Fruit fly (Drosophila melanogaster): ENCODE data around the gene CG14314.

CG14314 gene

dm6 chr3R:18215300-18215699, 642 bp upstream of the CG14314 start:
- peak; percentile 53 for TF ChIP-seq ey (GFP tag; optimal IDR thresholded peaks at IDR 0.05)
- no peak for TF ChIP-seq sage (GFP tag; optimal IDR thresholded peaks at IDR 0.05)
- TF ChIP-seq CG32264 (GFP tag; optimal IDR thresholded peaks at IDR 0.05): no peak
- no peak for TF ChIP-seq N (GFP tag; optimal IDR thresholded peaks at IDR 0.05)
- TF ChIP-seq CG9705 (GFP tag; optimal IDR thresholded peaks at IDR 0.05): no peak
- no peak for TF ChIP-seq Sp1 (GFP tag; optimal IDR thresholded peaks at IDR 0.05)
- TF ChIP-seq br (GFP tag; optimal IDR thresholded peaks at IDR 0.05): peak; percentile 35
- TF ChIP-seq dsf (GFP tag; optimal IDR thresholded peaks at IDR 0.05; ENCODE audit: borderline replicate concordance): peak; percentile 3
- peak; percentile 12 for TF ChIP-seq sv (GFP tag; optimal IDR thresholded peaks at IDR 0.05)
- TF ChIP-seq jim (GFP tag; optimal IDR thresholded peaks at IDR 0.05): no peak
- no peak for TF ChIP-seq OdsH (GFP tag; optimal IDR thresholded peaks at IDR 0.05)
- TF ChIP-seq tai (GFP tag; optimal IDR thresholded peaks at IDR 0.05): no peak
- no peak for TF ChIP-seq Myc (optimal IDR thresholded peaks at IDR 0.05)
- TF ChIP-seq h (GFP tag; optimal IDR thresholded peaks at IDR 0.05): peak; percentile 55
- peak; percentile 47 for TF ChIP-seq rgr (GFP tag; optimal IDR thresholded peaks at IDR 0.05)
- TF ChIP-seq Mio (GFP tag; optimal IDR thresholded peaks at IDR 0.05): no peak
- TF ChIP-seq Dfd (GFP tag; optimal IDR thresholded peaks at IDR 0.05): no peak
- no peak for TF ChIP-seq usp (GFP tag; optimal IDR thresholded peaks at IDR 0.05)
- no peak for TF ChIP-seq brk (GFP tag; optimal IDR thresholded peaks at IDR 0.05)
- TF ChIP-seq CrebA (GFP tag; optimal IDR thresholded peaks at IDR 0.05; ENCODE audit: borderline replicate concordance): no peak
- TF ChIP-seq Hr78 (GFP tag; optimal IDR thresholded peaks at IDR 0.05): no peak
- TF ChIP-seq Abd-B (GFP tag; optimal IDR thresholded peaks at IDR 0.05): no peak
- peak; percentile 35 for TF ChIP-seq woc (GFP tag; optimal IDR thresholded peaks at IDR 0.05)
- no peak for TF ChIP-seq Vsx2 (GFP tag; optimal IDR thresholded peaks at IDR 0.05; ENCODE audit: partially characterized antibody)
- peak; percentile 24 for TF ChIP-seq Hr83 (GFP tag; optimal IDR thresholded peaks at IDR 0.05; ENCODE audit: poor library complexity, severe bottlenecking)
- no peak for TF ChIP-seq dmrt93B (GFP tag; optimal IDR thresholded peaks at IDR 0.05)
- TF ChIP-seq HLH106 (tag; optimal IDR thresholded peaks at IDR 0.05): no peak
- TF ChIP-seq psq (GFP tag; optimal IDR thresholded peaks at IDR 0.05): peak; percentile 1
- TF ChIP-seq Rel (GFP tag; optimal IDR thresholded peaks at IDR 0.05): no peak
- no peak for TF ChIP-seq Rel (tag; optimal IDR thresholded peaks at IDR 0.05)
- peak in 1 of 2 experiments; percentile 51 for TF ChIP-seq foxo (GFP tag; optimal IDR thresholded peaks at IDR 0.05)
- peak; percentile 23 for TF ChIP-seq fru (GFP tag; optimal IDR thresholded peaks at IDR 0.05)
- peak; percentile 4 for TF ChIP-seq Jra (GFP tag; optimal IDR thresholded peaks at IDR 0.05)
- TF ChIP-seq Hnf4 (GFP tag; optimal IDR thresholded peaks at IDR 0.05): no peak
- TF ChIP-seq lola (GFP tag; optimal IDR thresholded peaks at IDR 0.05): no peak

dm6 chr3R:18220211-18220749, 4.3 kb downstream of the CG14314 start, which contains the start of the genes CG7988 and CG7183:
TSS of gene CG7988 (plus strand) at chr3R:18220526.
TSS of gene CG7183 (minus strand) at chr3R:18220699.
- TF ChIP-seq h (GFP tag; optimal IDR thresholded peaks at IDR 0.05) (peak; percentile 98), tai (GFP tag; optimal IDR thresholded peaks at IDR 0.05) (no peak), Hr83 (GFP tag; optimal IDR thresholded peaks at IDR 0.05; ENCODE audit: poor library complexity, severe bottlenecking) (no peak), psq (GFP tag; optimal IDR thresholded peaks at IDR 0.05) (peak; percentile 95), CrebA (GFP tag; optimal IDR thresholded peaks at IDR 0.05; ENCODE audit: borderline replicate concordance) (no peak), Vsx2 (GFP tag; optimal IDR thresholded peaks at IDR 0.05; ENCODE audit: partially characterized antibody) (no peak), Hr78 (GFP tag; optimal IDR thresholded peaks at IDR 0.05) (no peak), Abd-B (GFP tag; optimal IDR thresholded peaks at IDR 0.05) (no peak), HLH106 (tag; optimal IDR thresholded peaks at IDR 0.05) (peak; percentile 98), lola (GFP tag; optimal IDR thresholded peaks at IDR 0.05) (no peak), usp (GFP tag; optimal IDR thresholded peaks at IDR 0.05) (no peak), Sp1 (GFP tag; optimal IDR thresholded peaks at IDR 0.05) (peak; percentile 98), Myc (optimal IDR thresholded peaks at IDR 0.05) (no peak), brk (GFP tag; optimal IDR thresholded peaks at IDR 0.05) (no peak), Rel (GFP tag; optimal IDR thresholded peaks at IDR 0.05) (no peak), Rel (tag; optimal IDR thresholded peaks at IDR 0.05) (peak; percentile 81), OdsH (GFP tag; optimal IDR thresholded peaks at IDR 0.05) (peak; percentile 98), jim (GFP tag; optimal IDR thresholded peaks at IDR 0.05) (peak; percentile 35), dsf (GFP tag; optimal IDR thresholded peaks at IDR 0.05; ENCODE audit: borderline replicate concordance) (peak; percentile 94), N (GFP tag; optimal IDR thresholded peaks at IDR 0.05) (no peak), Mio (GFP tag; optimal IDR thresholded peaks at IDR 0.05) (peak; percentile 75), dl (GFP tag; optimal IDR thresholded peaks at IDR 0.05; ENCODE audit: insufficient read depth in 1 of 2, partially characterized antibody in 2 of 2) (no peak), foxo (GFP tag; optimal IDR thresholded peaks at IDR 0.05) (peak; percentile 49 to 98), sage (GFP tag; optimal IDR thresholded peaks at IDR 0.05) (no peak), Hnf4 (GFP tag; optimal IDR thresholded peaks at IDR 0.05) (peak; percentile 97), CG32264 (GFP tag; optimal IDR thresholded peaks at IDR 0.05) (peak; percentile 79), GATAd (GFP tag; optimal IDR thresholded peaks at IDR 0.05) (peak; percentile 88), woc (GFP tag; optimal IDR thresholded peaks at IDR 0.05) (peak; percentile 94), CG9705 (GFP tag; optimal IDR thresholded peaks at IDR 0.05) (peak; percentile 89), Jra (GFP tag; optimal IDR thresholded peaks at IDR 0.05) (peak; percentile 96), rgr (GFP tag; optimal IDR thresholded peaks at IDR 0.05) (peak; percentile 98), Dfd (GFP tag; optimal IDR thresholded peaks at IDR 0.05) (no peak), ey (GFP tag; optimal IDR thresholded peaks at IDR 0.05) (peak; percentile 96), fru (GFP tag; optimal IDR thresholded peaks at IDR 0.05) (peak; percentile 98), sv (GFP tag; optimal IDR thresholded peaks at IDR 0.05) (peak; percentile 95), dmrt93B (GFP tag; optimal IDR thresholded peaks at IDR 0.05) (peak; percentile 92), pan (optimal IDR thresholded peaks at IDR 0.05) (no peak), br (GFP tag; optimal IDR thresholded peaks at IDR 0.05) (peak; percentile 95), Dif (GFP tag; optimal IDR thresholded peaks at IDR 0.05; ENCODE audit: partially characterized antibody) (no peak)
